Fruit fly (Drosophila melanogaster) whole organism: ENCODE measurements around the gene CG9662.

Experiments used
- CG8478 ChIP-seq: fragments of >200 bp; optimal IDR thresholded peaks from 2 replicates; lab custom pipeline; 2018; ENCODE audit warnings: inconsistent platforms
- Dll ChIP-seq: fragments of >200 bp; optimal IDR thresholded peaks from 2 replicates; lab custom pipeline; 2017
- EcR ChIP-seq, 2 experiments: fragments of >200 bp; optimal IDR thresholded peaks; 2 replicates each; lab custom pipeline; 2017; ENCODE audit warnings: missing biosample characterization in 2 of 2, missing genetic modification characterization in 2 of 2, missing genetic modification reagents in 2 of 2
- pan ChIP-seq: fragments of >200 bp; optimal IDR thresholded peaks from 2 replicates; lab custom pipeline; 2017
- psq ChIP-seq: fragments of >200 bp; optimal IDR thresholded peaks from 2 replicates; lab custom pipeline; 2017
- usp ChIP-seq: fragments of >200 bp; optimal IDR thresholded peaks from 2 replicates; lab custom pipeline; 2017; ENCODE audit warnings: missing biosample characterization, missing genetic modification characterization, mixed read lengths

- no peak for TF ChIP-seq CG8478 (lab: Kevin White, UChicago)
- no peak for TF ChIP-seq pan
- no peak for TF ChIP-seq usp (GFP tag; lab: Kevin White, UChicago)
- no peak for TF ChIP-seq Dll (lab: Kevin White, UChicago)
- no peak for TF ChIP-seq EcR (GFP tag; optimal IDR thresholded peaks at IDR 0.05; lab: Kevin White, UChicago)
- no peak for TF ChIP-seq psq (lab: Kevin White, UChicago)
Observed at dm6 chr2L:3352927-3353326, 23.6 kb downstream of the CG9662 start.
